Worm (Caenorhabditis elegans) whole organism, mixed stage, embryonic: ENCODE results near the gene H06I04.3.

Source experiments
- ces-1 ChIP-seq: fragments of 150-350 bp; optimal IDR thresholded peaks from 2 replicates; lab custom pipeline; 2014; ENCODE audit warnings: missing biosample characterization, missing genetic modification reagents, missing genetic modification characterization
- elt-1 ChIP-seq: sonication (generic microtip); optimal IDR thresholded peaks from 2 replicates; lab custom pipeline; 2017; ENCODE audit warnings: missing genetic modification characterization, mild to moderate bottlenecking, missing compliant biosample characterization, antibody characterized with exemption, moderate library complexity, borderline replicate concordance; ENCODE audit not compliant: insufficient read depth
- flh-1 ChIP-seq: fragments of 200-800 bp; sonication (Bioruptor generic); optimal IDR thresholded peaks from 2 replicates; lab custom pipeline; 2018; ENCODE audit warnings: mild to moderate bottlenecking, missing genetic modification characterization, moderate library complexity, missing compliant biosample characterization
- lin-13 ChIP-seq: fragments of 150-350 bp; optimal IDR thresholded peaks from 2 replicates; lab custom pipeline; 2014; ENCODE audit warnings: missing biosample characterization, missing genetic modification characterization
- lsy-2 ChIP-seq: fragments of 150-350 bp; optimal IDR thresholded peaks from 2 replicates; lab custom pipeline; 2014; ENCODE audit warnings: missing biosample characterization, missing genetic modification characterization
- mab-5 ChIP-seq: fragments of 150-350 bp; optimal IDR thresholded peaks from 2 replicates; lab custom pipeline; 2014; ENCODE audit warnings: missing biosample characterization, missing genetic modification characterization
- mls-2 ChIP-seq: sonication (generic microtip); optimal IDR thresholded peaks from 2 replicates; lab custom pipeline; 2016; ENCODE audit warnings: mild to moderate bottlenecking, missing genetic modification characterization, moderate library complexity, missing compliant biosample characterization
- pha-4 ChIP-seq: fragments of 150-350 bp; optimal IDR thresholded peaks from 2 replicates; lab custom pipeline; 2018; ENCODE audit warnings: missing biosample characterization, missing genetic modification reagents, missing genetic modification characterization
- sem-2 ChIP-seq: fragments of 200-800 bp; sonication (Bioruptor generic); optimal IDR thresholded peaks from 2 replicates; lab custom pipeline; 2018; ENCODE audit warnings: mild to moderate bottlenecking, missing genetic modification characterization, missing compliant biosample characterization
- snpc-4 ChIP-seq: fragments of 150-350 bp; optimal IDR thresholded peaks from 2 replicates; lab custom pipeline; 2014; ENCODE audit warnings: missing biosample characterization, missing genetic modification characterization
- sptf-1 ChIP-seq: sonication (generic microtip); optimal IDR thresholded peaks from 2 replicates; lab custom pipeline; 2017; ENCODE audit warnings: mild to moderate bottlenecking, missing genetic modification characterization, moderate library complexity, missing compliant biosample characterization
- unc-62 ChIP-seq: fragments of 150-350 bp; optimal IDR thresholded peaks from 2 replicates; lab custom pipeline; 2014; ENCODE audit warnings: missing biosample characterization, missing genetic modification reagents, missing genetic modification characterization

DNA sequence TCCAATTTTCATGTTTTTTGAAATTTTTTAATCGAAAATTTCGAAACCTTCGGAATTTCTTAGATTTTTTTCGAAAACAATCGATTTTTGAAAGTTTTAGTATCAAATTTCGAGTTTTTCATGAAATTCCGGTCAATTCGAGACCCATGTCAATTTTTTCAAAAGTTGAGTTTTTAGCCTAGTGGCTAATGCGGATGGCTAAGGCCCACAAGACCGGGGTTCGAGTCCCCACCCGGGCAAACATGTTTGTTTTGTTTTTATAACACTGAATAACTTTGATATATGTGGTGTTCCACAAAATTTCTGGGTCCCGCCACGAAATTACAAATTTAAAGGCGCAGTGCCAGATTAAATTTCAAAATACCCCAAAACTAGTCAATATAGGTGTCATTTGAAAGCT lies 29.1 kb downstream of the H06I04.3 start:
- no peak for TF ChIP-seq lin-13 (tag; lab: Kevin White, UChicago)
- TF ChIP-seq pha-4 (tag; lab: Kevin White, UChicago), result no peak
- TF ChIP-seq sptf-1 (tag; lab: Kevin White, UChicago), result no peak
- TF ChIP-seq unc-62, result no peak
- no peak for TF ChIP-seq mab-5
- TF ChIP-seq ces-1 (GFP tag; lab: Kevin White, UChicago), result no peak
- TF ChIP-seq flh-1, result no peak
- no peak for TF ChIP-seq snpc-4
- TF ChIP-seq sem-2 (GFP tag; lab: Kevin White, UChicago), result no peak
- TF ChIP-seq lsy-2, result no peak
- no peak for TF ChIP-seq elt-1 (tag; lab: Kevin White, UChicago)
- TF ChIP-seq mls-2 (tag; lab: Kevin White, UChicago), result no peak
